Fruit fly (Drosophila melanogaster): ENCODE data around the gene E5.
A peak's percentile ranks its signal among the peaks of the same experiment; 100 is the strongest.

The E5 gene

dm6 chr3R:13839883-13840412, 34.8 kb downstream of the E5 start, which contains the start of gene CG31495 (continued):
- TF ChIP-seq tna (GFP tag; IDR thresholded peaks at IDR 0.05; ENCODE audit: partially characterized antibody) (peak; percentile 44; the same call in 1 of the 2 replicates), D19B (GFP tag; optimal IDR thresholded peaks at IDR 0.05) (no peak), Dfd (GFP tag; optimal IDR thresholded peaks at IDR 0.05) (peak in 1 of 2 experiments; percentile 34), fd64A (GFP tag; optimal IDR thresholded peaks at IDR 0.05) (no peak), fd3F (GFP tag; optimal IDR thresholded peaks at IDR 0.05) (no peak), CG8281 (tag; optimal IDR thresholded peaks at IDR 0.05) (no peak), usp (GFP tag; optimal IDR thresholded peaks at IDR 0.05) (no peak), CG11456 (GFP tag; IDR thresholded peaks at IDR 0.05) (no peak), hbn (GFP tag; IDR thresholded peaks at IDR 0.05; ENCODE audit: partially characterized antibody) (no peak), phol (tag; optimal IDR thresholded peaks at IDR 0.05) (peak; percentile 67), Vsx1 (GFP tag; optimal IDR thresholded peaks at IDR 0.05) (peak; percentile 72), Dip2 (GFP tag; IDR thresholded peaks at IDR 0.05) (no peak), CG17361 (GFP tag; IDR thresholded peaks at IDR 0.05) (peak; percentile 54; the same call in 2 of the 3 replicates), CG32767 (GFP tag; IDR thresholded peaks at IDR 0.05) (no peak), CG12744 (GFP tag; optimal IDR thresholded peaks at IDR 0.05) (no peak), Gug (GFP tag; IDR thresholded peaks at IDR 0.05) (no peak), Pdp1 (GFP tag; optimal IDR thresholded peaks at IDR 0.05) (peak in 1 of 2 experiments; percentile 85), odd (GFP tag; optimal IDR thresholded peaks at IDR 0.05) (no peak), CG4404 (GFP tag; IDR thresholded peaks at IDR 0.05) (no peak), cg (GFP tag; optimal IDR thresholded peaks at IDR 0.05) (no peak), CG10147 (GFP tag; optimal IDR thresholded peaks at IDR 0.05) (no peak), Six4 (GFP tag; optimal IDR thresholded peaks at IDR 0.05) (no peak), CG17829 (tag; optimal IDR thresholded peaks at IDR 0.05) (peak; percentile 4), salm (tag; optimal IDR thresholded peaks at IDR 0.05) (no peak), CG2116 (GFP tag; optimal IDR thresholded peaks at IDR 0.05) (peak; percentile 82), Dll (GFP tag; IDR thresholded peaks at IDR 0.05; ENCODE audit: partially characterized antibody) (peak; percentile 60; the same call in 3 of the 4 replicates), fu2 (GFP tag; optimal IDR thresholded peaks at IDR 0.05) (no peak), Xbp1 (GFP tag; optimal IDR thresholded peaks at IDR 0.05) (peak; percentile 37), CG6254 (GFP tag; optimal IDR thresholded peaks at IDR 0.05) (no peak), Myb (GFP tag; optimal IDR thresholded peaks at IDR 0.05) (peak; percentile 90), Elba2 (GFP tag; optimal IDR thresholded peaks at IDR 0.05) (no peak), Rfx (GFP tag; IDR thresholded peaks at IDR 0.05) (no peak), E2f1 (GFP tag; IDR thresholded peaks at IDR 0.05) (no peak), yki (optimal IDR thresholded peaks at IDR 0.05) (no peak), Trl (optimal IDR thresholded peaks at IDR 0.05) (no peak), Trl (GFP tag; optimal IDR thresholded peaks at IDR 0.05) (no peak), sens (GFP tag) (peak; percentile 70), eve (GFP tag; optimal IDR thresholded peaks at IDR 0.05) (no peak), GATAe (GFP tag; conservative IDR thresholded peaks at IDR 0.05) (peak; percentile 62), CG10209 (GFP tag; optimal IDR thresholded peaks at IDR 0.05) (no peak), Sox100B (GFP tag; optimal IDR thresholded peaks at IDR 0.05) (no peak), CG12391 (tag; optimal IDR thresholded peaks at IDR 0.05) (peak; percentile 47), CG6791 (GFP tag; IDR thresholded peaks at IDR 0.05; ENCODE audit: partially characterized antibody) (peak; percentile 62; the same call in 1 of the 3 replicates), CG2875 (GFP tag; optimal IDR thresholded peaks at IDR 0.05) (no peak), crp (GFP tag; optimal IDR thresholded peaks at IDR 0.05) (peak in 1 of 2 experiments; percentile 76), CG30403 (GFP tag; optimal IDR thresholded peaks at IDR 0.05) (peak; percentile 17), peb (GFP tag; IDR thresholded peaks at IDR 0.05) (no peak), kay (GFP tag; optimal IDR thresholded peaks at IDR 0.05) (no peak), CG1529 (GFP tag; optimal IDR thresholded peaks at IDR 0.05) (no peak), CG13624 (GFP tag; optimal IDR thresholded peaks at IDR 0.05) (peak; percentile 21), CG7839 (tag; optimal IDR thresholded peaks at IDR 0.05) (peak; percentile 28)

Measured in whole organism, embryonic.